Fruit fly (Drosophila melanogaster): Measurements from ENCODE around the gene nuf.

dm6 chr3L:14282139-14282538 is 91.5 kb downstream of the nuf start:
- no peak for TF ChIP-seq D1 (tag; optimal IDR thresholded peaks at IDR 0.05)
- TF ChIP-seq CG8301 (tag; optimal IDR thresholded peaks at IDR 0.05), result no peak
- no peak for TF ChIP-seq rn (GFP tag; IDR thresholded peaks at IDR 0.05)
- no peak for TF ChIP-seq CG9948 (tag; optimal IDR thresholded peaks at IDR 0.05)
- TF ChIP-seq fd96Ca (GFP tag; IDR thresholded peaks at IDR 0.05), result no peak
- TF ChIP-seq CG12605 (GFP tag; IDR thresholded peaks at IDR 0.05), result no peak
- TF ChIP-seq Ets98B (GFP tag; IDR thresholded peaks at IDR 0.05), result no peak
- TF ChIP-seq Pif1B (GFP tag; optimal IDR thresholded peaks at IDR 0.05), result no peak
- no peak for TF ChIP-seq CG32121 (GFP tag; IDR thresholded peaks at IDR 0.05)
- no peak for TF ChIP-seq CG34367 (tag; optimal IDR thresholded peaks at IDR 0.05)
